Worm (Caenorhabditis elegans): ENCODE results near the gene Y50E8A.22.

Gene Y50E8A.22

DNA sequence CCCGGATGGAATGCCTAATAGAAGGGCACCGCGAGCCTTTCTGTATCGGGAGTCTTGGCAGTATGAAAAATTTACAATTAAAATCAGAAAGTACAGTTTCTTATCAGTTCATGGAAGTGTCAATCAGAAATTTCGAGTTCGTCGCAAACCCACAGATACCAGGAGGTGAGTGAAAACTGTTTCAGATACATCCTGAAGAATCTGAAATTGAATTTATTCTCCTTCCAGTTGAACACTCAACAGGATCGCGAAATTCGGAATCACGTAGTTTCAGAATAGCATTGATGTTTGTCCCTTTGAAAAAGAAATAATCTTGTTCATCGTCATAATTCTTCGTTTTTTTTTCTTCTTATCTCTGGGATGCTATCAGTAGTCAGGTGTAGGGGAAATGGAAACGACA is 32.8 kb downstream of the Y50E8A.22 start, which contains the start of gene fbxa-147:
fbxa-147 (plus strand) TSS at position 386 of the 400 bp plus-strand sequence.
- TF ChIP-seq tra-4 (tag; optimal IDR thresholded peaks at IDR 0.05) (no peak), F13C5.2 (tag; optimal IDR thresholded peaks at IDR 0.05) (no peak), ceh-36 (tag; optimal IDR thresholded peaks at IDR 0.05) (no peak)

DNA sequence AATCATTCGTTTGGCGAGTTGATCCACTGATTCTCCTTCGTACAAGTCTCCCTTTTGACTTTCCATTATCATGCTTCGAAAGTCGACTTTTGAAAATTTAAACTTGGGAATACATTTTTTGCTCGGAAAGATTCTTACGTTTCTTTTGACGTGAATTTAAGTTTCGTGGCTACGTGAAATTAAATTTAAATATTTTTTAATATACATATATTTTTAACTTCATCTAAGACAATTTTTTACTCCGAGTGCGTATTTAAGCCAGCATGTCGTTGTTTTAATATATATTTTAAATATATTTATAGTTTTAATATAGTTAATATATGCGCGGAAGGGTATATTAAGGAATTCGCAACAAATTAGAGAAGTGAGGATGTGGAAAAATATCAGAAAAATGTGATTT is 33.3 kb downstream of the Y50E8A.22 start, which contains the start of gene R08A2.2:
R08A2.2 (minus strand) TSS at position 101 of the 400 bp plus-strand sequence.
- no peak for TF ChIP-seq ets-7 (tag; optimal IDR thresholded peaks at IDR 0.05)
- no peak for TF ChIP-seq aly-1 (tag; optimal IDR thresholded peaks at IDR 0.05)
- TF ChIP-seq sea-1 (GFP tag; conservative IDR thresholded peaks at IDR 0.05) = no peak
- TF ChIP-seq scrt-1 (GFP tag; IDR thresholded peaks at IDR 0.05) = no peak
- TF ChIP-seq hmg-4 (GFP tag; optimal IDR thresholded peaks at IDR 0.05) = no peak
- no peak for TF ChIP-seq hnd-1 (tag; optimal IDR thresholded peaks at IDR 0.05)
- TF ChIP-seq ceh-36 (tag; optimal IDR thresholded peaks at IDR 0.05) = no peak
- TF ChIP-seq tbx-11 (GFP tag; IDR thresholded peaks at IDR 0.05) = no peak
- no peak for TF ChIP-seq F13C5.2 (tag; optimal IDR thresholded peaks at IDR 0.05)

DNA sequence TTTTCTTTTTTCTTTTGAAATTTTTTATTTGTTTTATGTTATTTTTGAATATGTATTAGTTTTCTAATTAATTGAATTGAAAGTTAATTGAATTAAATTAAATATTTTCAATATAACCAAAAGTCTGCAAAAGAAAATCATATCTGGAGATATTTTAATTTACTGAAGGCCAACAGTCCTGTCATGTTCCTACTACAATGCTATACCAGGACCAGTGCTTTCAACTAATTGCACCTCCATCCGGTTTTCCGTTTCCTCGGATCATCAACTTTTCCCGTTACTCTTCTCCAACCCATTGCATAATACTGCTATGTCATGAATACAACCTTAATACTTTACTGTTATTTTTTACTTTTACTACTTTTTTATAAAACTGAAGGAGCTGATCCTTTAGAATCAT is 36.6 kb downstream of the Y50E8A.22 start, which contains the start of gene R08A2.5:
R08A2.5 (plus strand) TSS at position 301 of the 400 bp plus-strand sequence.
- no peak for TF ChIP-seq B0310.2 (tag; optimal IDR thresholded peaks at IDR 0.05)
- TF ChIP-seq tbx-37 (GFP tag; conservative IDR thresholded peaks at IDR 0.05) = no peak
- TF ChIP-seq tbx-11 (GFP tag; IDR thresholded peaks at IDR 0.05) = no peak
- TF ChIP-seq tra-4 (tag; optimal IDR thresholded peaks at IDR 0.05) = no peak
- TF ChIP-seq sea-1 (GFP tag; conservative IDR thresholded peaks at IDR 0.05) = no peak
- no peak for TF ChIP-seq scrt-1 (GFP tag; IDR thresholded peaks at IDR 0.05)
- TF ChIP-seq hmg-4 (GFP tag; optimal IDR thresholded peaks at IDR 0.05) = no peak
- TF ChIP-seq ceh-36 (tag; optimal IDR thresholded peaks at IDR 0.05) = no peak
- no peak for TF ChIP-seq F13C5.2 (tag; optimal IDR thresholded peaks at IDR 0.05)

DNA sequence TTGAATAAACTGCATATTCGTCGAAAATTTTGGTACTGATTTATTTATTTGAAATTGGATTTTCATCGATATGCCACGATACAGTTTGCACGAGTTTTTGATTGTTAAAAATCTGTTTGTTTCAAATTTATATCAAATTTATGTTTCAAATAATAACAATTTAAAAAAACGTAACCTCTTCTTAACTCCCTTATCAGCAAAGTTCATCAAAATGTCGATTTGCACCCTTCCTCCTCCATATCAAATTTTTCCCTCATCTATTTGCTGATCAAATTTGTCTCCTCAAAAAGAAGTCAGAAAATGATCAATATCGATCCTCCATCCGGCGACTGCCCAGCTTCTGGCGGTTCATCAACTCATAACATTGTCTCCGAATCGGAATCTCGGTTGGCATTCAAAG is 37.8 kb downstream of the Y50E8A.22 start, which contains the start of gene ssp-33:
ssp-33 (plus strand) TSS at position 301 of the 400 bp plus-strand sequence.
- no peak for TF ChIP-seq hnd-1 (tag; optimal IDR thresholded peaks at IDR 0.05)
- no peak for TF ChIP-seq aly-1 (tag; optimal IDR thresholded peaks at IDR 0.05)
- TF ChIP-seq ceh-13 (GFP tag; optimal IDR thresholded peaks at IDR 0.05) = no peak
- no peak for TF ChIP-seq hmbx-1 (tag; optimal IDR thresholded peaks at IDR 0.05)
- TF ChIP-seq tbx-11 (GFP tag; IDR thresholded peaks at IDR 0.05) = no peak
- TF ChIP-seq pes-1 (GFP tag; IDR thresholded peaks at IDR 0.05) = no peak
- TF ChIP-seq tbx-37 (GFP tag; conservative IDR thresholded peaks at IDR 0.05) = no peak

DNA sequence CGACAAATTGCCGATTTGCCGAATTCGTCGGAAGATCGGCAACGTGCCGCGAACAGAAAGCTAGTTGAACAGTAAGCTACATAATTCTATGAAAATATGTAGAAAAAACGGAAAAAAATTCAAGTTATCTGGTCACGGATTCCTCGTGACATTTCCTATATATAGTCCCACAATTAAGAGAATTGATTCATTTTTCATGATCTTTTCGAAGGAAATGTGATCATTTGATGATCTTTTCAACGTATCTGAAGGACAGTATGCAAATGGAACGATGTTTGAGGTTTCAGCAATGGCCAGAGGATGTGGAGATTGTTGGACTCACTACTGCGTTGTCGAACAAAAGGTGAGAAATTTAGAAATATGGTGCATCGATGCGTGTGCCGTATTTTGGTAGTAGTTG is 40.9 kb downstream of the Y50E8A.22 start, which contains the start of gene R08A2.9:
R08A2.9 (plus strand) TSS at position 301 of the 400 bp plus-strand sequence.
- TF ChIP-seq ceh-13 (GFP tag; optimal IDR thresholded peaks at IDR 0.05) = no peak
- TF ChIP-seq ceh-36 (tag; optimal IDR thresholded peaks at IDR 0.05) = no peak
- TF ChIP-seq aly-1 (tag; optimal IDR thresholded peaks at IDR 0.05) = no peak
- no peak for TF ChIP-seq tbx-11 (GFP tag; IDR thresholded peaks at IDR 0.05)
- TF ChIP-seq pes-1 (GFP tag; IDR thresholded peaks at IDR 0.05) = no peak
- TF ChIP-seq hmg-4 (GFP tag; optimal IDR thresholded peaks at IDR 0.05) = no peak
- no peak for TF ChIP-seq ets-7 (tag; optimal IDR thresholded peaks at IDR 0.05)
- TF ChIP-seq F13C5.2 (tag; optimal IDR thresholded peaks at IDR 0.05) = no peak
- TF ChIP-seq hmbx-1 (tag; optimal IDR thresholded peaks at IDR 0.05) = no peak
- no peak for TF ChIP-seq ama-1 (optimal IDR thresholded peaks at IDR 0.05)
- no peak for TF ChIP-seq tra-4 (tag; optimal IDR thresholded peaks at IDR 0.05)
- TF ChIP-seq flt-1 (GFP tag; IDR thresholded peaks at IDR 0.05) = no peak
- no peak for TF ChIP-seq B0310.2 (tag; optimal IDR thresholded peaks at IDR 0.05)

All from whole organism, early embryonic.